Worm (Caenorhabditis elegans) whole organism, early embryonic: ENCODE measurements around the gene C25F9.11.

ENCODE experiments used
- hmbx-1 ChIP-seq: sonication (generic microtip); optimal IDR thresholded peaks from 2 replicates; lab custom pipeline; 2016; ENCODE audit warnings: mild to moderate bottlenecking, missing genetic modification characterization, missing compliant biosample characterization
- sea-1 ChIP-seq: fragments of 200-800 bp; sonication (Bioruptor generic); conservative IDR thresholded peaks from 2 replicates; pipeline ENCODE4 v1.3.6; 2022; ENCODE audit warnings: missing genetic modification characterization, missing compliant biosample characterization

- TF ChIP-seq hmbx-1 (no peak), sea-1 (no peak)
These were observed 12.6 kb upstream of the C25F9.11 start, which contains the start of gene M04C3.1 for ce11 chrV:19445442-19445841.
